Worm (Caenorhabditis elegans) whole organism, midembryonic: Measurements from ENCODE around the gene prdx-2.

Source experiments
- T22C8.4 ChIP-seq: fragments of 200-800 bp; sonication (Bioruptor generic); IDR thresholded peaks from 2 replicates; pipeline ENCODE4 v1.3.6; 2022; ENCODE audit warnings: missing genetic modification characterization, missing compliant biosample characterization
- cog-1 ChIP-seq: sonication (generic microtip); optimal IDR thresholded peaks from 2 replicates; lab custom pipeline; 2016; ENCODE audit warnings: missing genetic modification characterization, missing compliant biosample characterization
- flt-1 ChIP-seq: fragments of 200-800 bp; sonication (Bioruptor generic); IDR thresholded peaks from 2 replicates; pipeline ENCODE4 v1.3.6; 2022; ENCODE audit warnings: missing genetic modification characterization, missing compliant biosample characterization
- klf-2 ChIP-seq: fragments of 200-800 bp; sonication (Bioruptor generic); conservative IDR thresholded peaks from 2 replicates; pipeline ENCODE4 v1.3.6; 2022; ENCODE audit warnings: missing genetic modification reagents, missing genetic modification characterization, missing compliant biosample characterization
- ref-1 ChIP-seq: fragments of 200-800 bp; sonication (Bioruptor generic); conservative IDR thresholded peaks from 2 replicates; pipeline ENCODE4 v1.3.6; 2022; ENCODE audit warnings: missing genetic modification reagents, missing genetic modification characterization, missing compliant biosample characterization
- ztf-23 ChIP-seq: fragments of 200-800 bp; sonication (Bioruptor generic); IDR thresholded peaks from 2 replicates; pipeline ENCODE4 v1.3.6; 2022; ENCODE audit warnings: missing genetic modification reagents, missing genetic modification characterization, missing compliant biosample characterization
- ztf-29 ChIP-seq: fragments of 200-800 bp; sonication (Bioruptor generic); IDR thresholded peaks from 2 replicates; pipeline ENCODE4 v1.3.6; 2022; ENCODE audit warnings: missing genetic modification reagents, missing genetic modification characterization, missing compliant biosample characterization

DNA sequence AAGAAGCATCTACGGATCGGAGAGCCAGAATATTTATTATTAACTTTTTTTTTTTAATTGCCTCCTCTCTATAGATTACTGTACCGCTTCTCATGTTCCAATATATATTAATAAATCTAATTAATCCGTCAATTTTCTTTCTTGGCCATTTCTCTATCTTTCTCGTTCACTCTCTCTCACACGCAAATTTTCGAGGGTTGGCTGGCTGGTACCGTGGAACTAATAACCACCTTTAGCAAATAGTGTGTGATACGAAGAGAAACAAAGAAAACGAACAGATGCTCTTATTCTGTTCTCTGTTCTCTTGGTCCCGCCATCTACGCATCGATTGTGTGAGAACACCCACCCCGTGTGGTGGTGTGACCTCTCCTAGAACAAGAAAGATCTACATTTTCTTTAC lies 40.3 kb downstream of the prdx-2 start:
- no peak for TF ChIP-seq cog-1 (tag; lab: Kevin White, UChicago)
- TF ChIP-seq ref-1 (GFP tag; lab: Robert Waterston, UW): no peak
- TF ChIP-seq flt-1 (GFP tag; lab: Robert Waterston, UW): 0 out of 2 replicates have a peak, but pooled peaks have one; percentile 36
- no peak for TF ChIP-seq ztf-23 (GFP tag; lab: Robert Waterston, UW)
- no peak for TF ChIP-seq ztf-29 (GFP tag; lab: Robert Waterston, UW)
- TF ChIP-seq klf-2 (GFP tag; lab: Robert Waterston, UW): no peak
- no peak for TF ChIP-seq T22C8.4 (GFP tag; lab: Robert Waterston, UW)
